Fruit fly (Drosophila melanogaster): ENCODE results near the gene CG32486.

- TF ChIP-seq Hr96 (GFP tag; optimal IDR thresholded peaks at IDR 0.05) = no peak
- no peak for TF ChIP-seq kay (GFP tag; ENCODE audit: borderline replicate concordance)
- no peak for TF ChIP-seq CG7045 (GFP tag; optimal IDR thresholded peaks at IDR 0.05)
Measured at dm6 chr3L:3048647-3049046, 22.0 kb downstream of the CG32486 start.

Measured in whole organism, adult.